Worm (Caenorhabditis elegans) whole organism, L3 larva: ENCODE measurements around the gene F47B7.5.

ENCODE experiments used
- R02D3.7 ChIP-seq: fragments of 150-350 bp; optimal IDR thresholded peaks from 2 replicates; lab custom pipeline; 2014; ENCODE audit warnings: missing biosample characterization, missing genetic modification characterization
- aly-2 ChIP-seq: fragments of 150-350 bp; optimal IDR thresholded peaks from 2 replicates; lab custom pipeline; 2014; ENCODE audit warnings: missing biosample characterization, missing genetic modification characterization
- ama-1 ChIP-seq: fragments of 150-350 bp; optimal IDR thresholded peaks from 2 replicates; lab custom pipeline; 2018
- ceh-16 ChIP-seq: sonication (generic microtip); optimal IDR thresholded peaks from 2 replicates; lab custom pipeline; 2017; ENCODE audit warnings: missing biosample characterization, missing genetic modification characterization
- ceh-28 ChIP-seq: fragments of 150-350 bp; optimal IDR thresholded peaks from 2 replicates; lab custom pipeline; 2014; ENCODE audit warnings: missing biosample characterization, missing genetic modification reagents, missing genetic modification characterization
- ceh-82 ChIP-seq: fragments of 150-350 bp; optimal IDR thresholded peaks from 2 replicates; lab custom pipeline; 2014; ENCODE audit warnings: missing biosample characterization, missing genetic modification characterization
- ceh-9 ChIP-seq: sonication (generic microtip); optimal IDR thresholded peaks from 2 replicates; lab custom pipeline; 2018; ENCODE audit warnings: missing biosample characterization, missing genetic modification characterization
- daf-12 ChIP-seq: fragments of 150-350 bp; optimal IDR thresholded peaks from 2 replicates; lab custom pipeline; 2014; ENCODE audit warnings: missing biosample characterization, missing genetic modification reagents, missing genetic modification characterization
- egl-27 ChIP-seq: sonication (generic microtip); optimal IDR thresholded peaks from 4 replicates; lab custom pipeline; 2017; ENCODE audit warnings: missing biosample characterization, missing genetic modification reagents, missing genetic modification characterization
- egl-5 ChIP-seq: fragments of 150-350 bp; optimal IDR thresholded peaks from 2 replicates; lab custom pipeline; 2017; ENCODE audit warnings: missing biosample characterization, missing genetic modification reagents, missing genetic modification characterization, inconsistent platforms
- elt-1 ChIP-seq: fragments of 150-350 bp; optimal IDR thresholded peaks from 2 replicates; lab custom pipeline; 2014; ENCODE audit warnings: missing biosample characterization, missing genetic modification characterization
- elt-2 ChIP-seq: sonication (generic microtip); optimal IDR thresholded peaks from 2 replicates; lab custom pipeline; 2016; ENCODE audit warnings: missing genetic modification reagents, mild to moderate bottlenecking, missing genetic modification characterization, missing compliant biosample characterization
- elt-3 ChIP-seq, 3 experiments: fragments of 150-350 bp in 1 of 3; sonication (generic microtip) in 2 of 3; optimal IDR thresholded peaks; 2 replicates in 2 of 3; 4 replicates in 1 of 3; lab custom pipeline; 2014 to 2017; ENCODE audit warnings: missing biosample characterization in 3 of 3, missing genetic modification characterization in 3 of 3
- eor-1 ChIP-seq, 2 experiments: fragments of 150-350 bp; optimal IDR thresholded peaks; 2 replicates each; lab custom pipeline; 2014 to 2018; ENCODE audit warnings: missing biosample characterization in 2 of 2, missing genetic modification characterization in 2 of 2
- fkh-2 ChIP-seq: fragments of 150-350 bp; optimal IDR thresholded peaks from 2 replicates; lab custom pipeline; 2014; ENCODE audit warnings: missing biosample characterization, missing genetic modification reagents, missing genetic modification characterization
- hmg-11 ChIP-seq: sonication (generic microtip); optimal IDR thresholded peaks from 2 replicates; lab custom pipeline; 2016; ENCODE audit warnings: missing genetic modification characterization, missing compliant biosample characterization
- jun-1 ChIP-seq: fragments of 150-350 bp; optimal IDR thresholded peaks from 2 replicates; lab custom pipeline; 2014; ENCODE audit warnings: missing biosample characterization, missing genetic modification reagents, missing genetic modification characterization
- lin-15B ChIP-seq: fragments of 150-350 bp; optimal IDR thresholded peaks from 2 replicates; lab custom pipeline; 2014; ENCODE audit warnings: missing biosample characterization, missing genetic modification characterization
- lin-39 ChIP-seq: fragments of 150-350 bp; optimal IDR thresholded peaks from 2 replicates; lab custom pipeline; 2018; ENCODE audit warnings: missing biosample characterization, missing genetic modification reagents, missing genetic modification characterization
- lsy-12 ChIP-seq: sonication (generic microtip); optimal IDR thresholded peaks from 2 replicates; lab custom pipeline; 2016; ENCODE audit warnings: mild to moderate bottlenecking, missing genetic modification characterization, missing compliant biosample characterization
- mml-1 ChIP-seq: fragments of 150-350 bp; sonication (generic microtip); optimal IDR thresholded peaks from 3 replicates; lab custom pipeline; 2014; ENCODE audit warnings: missing biosample characterization, missing genetic modification characterization
- nhr-23 ChIP-seq: fragments of 150-350 bp; optimal IDR thresholded peaks from 2 replicates; lab custom pipeline; 2014; ENCODE audit warnings: missing biosample characterization, missing genetic modification reagents, missing genetic modification characterization
- nhr-237 ChIP-seq: fragments of 150-350 bp; optimal IDR thresholded peaks from 2 replicates; lab custom pipeline; 2014; ENCODE audit warnings: missing biosample characterization, missing genetic modification characterization
- nhr-67 ChIP-seq: fragments of 150-350 bp; optimal IDR thresholded peaks from 2 replicates; lab custom pipeline; 2014; ENCODE audit warnings: missing biosample characterization, missing genetic modification characterization
- nhr-76 ChIP-seq: fragments of 150-350 bp; sonication (generic microtip); optimal IDR thresholded peaks from 5 replicates; lab custom pipeline; 2014; ENCODE audit warnings: missing biosample characterization, missing genetic modification characterization
- nhr-77 ChIP-seq: fragments of 150-350 bp; optimal IDR thresholded peaks from 2 replicates; lab custom pipeline; 2014; ENCODE audit warnings: missing biosample characterization, missing genetic modification characterization
- pha-4 ChIP-seq: fragments of 150-350 bp; optimal IDR thresholded peaks from 2 replicates; lab custom pipeline; 2014; ENCODE audit warnings: missing biosample characterization, missing genetic modification reagents, missing genetic modification characterization
- sea-2 ChIP-seq: fragments of 150-350 bp; sonication (generic microtip); optimal IDR thresholded peaks from 4 replicates; lab custom pipeline; 2014; ENCODE audit warnings: missing biosample characterization, missing genetic modification reagents, missing genetic modification characterization
- skn-1 ChIP-seq: fragments of 150-350 bp; optimal IDR thresholded peaks from 2 replicates; lab custom pipeline; 2014; ENCODE audit warnings: missing biosample characterization, missing genetic modification characterization
- unc-39 ChIP-seq: sonication (generic microtip); optimal IDR thresholded peaks from 4 replicates; lab custom pipeline; 2017; ENCODE audit warnings: missing biosample characterization, missing genetic modification characterization
- unc-62 ChIP-seq: fragments of 150-350 bp; sonication (generic microtip); optimal IDR thresholded peaks from 4 replicates; lab custom pipeline; 2014; ENCODE audit warnings: missing biosample characterization, missing genetic modification reagents, missing genetic modification characterization
- zag-1 ChIP-seq: fragments of 150-350 bp; optimal IDR thresholded peaks from 2 replicates; lab custom pipeline; 2014; ENCODE audit warnings: missing biosample characterization, missing genetic modification characterization
- ztf-11 ChIP-seq: fragments of 150-350 bp; optimal IDR thresholded peaks from 2 replicates; lab custom pipeline; 2014; ENCODE audit warnings: missing biosample characterization, missing genetic modification characterization

The F47B7.5 gene

ce11 chrX:3785111-3785808 is 16.6 kb upstream of the F47B7.5 start:
- TF ChIP-seq nhr-76 (tag; lab: Kevin White, UChicago): no peak
- TF ChIP-seq egl-27 (tag; lab: Kevin White, UChicago): no peak
- TF ChIP-seq pha-4 (tag; lab: Kevin White, UChicago): peak; percentile 53
- peak; percentile 34 for TF ChIP-seq elt-2 (tag; lab: Kevin White, UChicago)
- TF ChIP-seq ceh-82 (tag; lab: Kevin White, UChicago): no peak
- no peak for TF ChIP-seq lin-15B (tag; lab: Kevin White, UChicago)
- no peak for TF ChIP-seq nhr-77 (tag; lab: Kevin White, UChicago)
- TF ChIP-seq zag-1: no peak

ce11 chrX:3783659-3784058 is 15.0 kb upstream of the F47B7.5 start:
- TF ChIP-seq ztf-11 (tag; lab: Kevin White, UChicago): no peak
- no peak for TF ChIP-seq mml-1 (tag; lab: Kevin White, UChicago)
- TF ChIP-seq unc-39: no peak
- TF ChIP-seq hmg-11 (tag; lab: Kevin White, UChicago): no peak
- no peak for TF ChIP-seq nhr-237
- TF ChIP-seq fkh-2 (tag; lab: Kevin White, UChicago): no peak
- no peak for TF ChIP-seq skn-1 (tag; lab: Kevin White, UChicago)
- no peak for TF ChIP-seq ama-1 (lab: Kevin White, UChicago)
- TF ChIP-seq nhr-76 (tag; lab: Kevin White, UChicago): no peak
- no peak for TF ChIP-seq pha-4 (tag; lab: Kevin White, UChicago)
- TF ChIP-seq, all 47 proteins: peak for 0

DNA sequence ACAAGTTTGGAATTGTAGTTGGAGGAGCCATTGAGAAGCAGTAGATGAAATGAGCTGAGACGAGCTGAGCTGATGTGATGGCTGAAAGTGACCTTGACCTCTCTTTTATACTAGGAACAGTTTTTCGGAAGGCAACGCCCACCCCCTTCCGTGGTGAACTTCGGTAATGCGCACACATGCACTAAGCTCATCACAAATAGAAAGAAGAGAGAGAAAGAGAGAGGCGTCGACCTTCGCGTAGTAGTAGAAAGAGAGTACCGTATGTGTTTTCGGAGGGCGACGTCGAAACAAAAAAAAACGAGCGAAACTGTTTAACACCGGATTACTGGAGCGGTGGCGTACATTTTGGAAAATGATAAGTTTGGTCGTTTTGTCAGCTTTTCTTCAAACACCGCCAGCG is 12.4 kb upstream of the F47B7.5 start, which contains the start of gene marg-1:
Gene marg-1 (minus strand): TSS at position 101 of the 400 bp plus-strand sequence.
- no peak for TF ChIP-seq nhr-67
- TF ChIP-seq pha-4 (tag; lab: Kevin White, UChicago): peak; percentile 11
- TF ChIP-seq, all 47 proteins: peak for 1

ce11 chrX:3773233-3773632 is 4.6 kb upstream of the F47B7.5 start:
- TF ChIP-seq pha-4 (tag; lab: Kevin White, UChicago) (no peak), nhr-23 (tag; lab: Kevin White, UChicago) (peak; percentile 42), eor-1 (tag; optimal IDR thresholded peaks at IDR 0.05; lab: Kevin White, UChicago) (no peak)
- TF ChIP-seq, all 47 proteins: peak for 1

DNA sequence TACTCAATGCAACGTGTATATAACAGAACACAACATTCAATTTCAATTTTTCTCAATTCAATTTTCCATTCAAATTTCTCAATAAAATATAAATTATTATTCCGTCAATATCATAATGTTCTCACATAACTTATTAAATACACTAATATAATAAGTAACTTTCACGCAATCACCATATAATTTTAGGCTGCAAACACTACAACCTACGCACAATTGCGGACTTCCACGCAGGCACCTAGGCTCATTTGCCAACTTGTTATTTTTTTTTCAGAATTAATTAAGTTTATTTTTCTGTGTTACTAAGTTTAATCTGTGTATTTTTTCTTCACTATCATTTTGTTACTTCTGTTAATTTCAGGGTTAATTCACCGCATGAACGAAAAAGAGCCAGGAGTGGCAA is 3.8 kb upstream of the F47B7.5 start, which contains the start of gene F47B7.2:
Gene F47B7.2 (plus strand): TSS at position 358 of the 400 bp plus-strand sequence.
- TF ChIP-seq egl-5 (tag; lab: Kevin White, UChicago): no peak
- TF ChIP-seq eor-1 (tag; optimal IDR thresholded peaks at IDR 0.05; lab: Kevin White, UChicago): no peak
- TF ChIP-seq unc-39: no peak
- no peak for TF ChIP-seq mml-1 (tag; lab: Kevin White, UChicago)
- no peak for TF ChIP-seq nhr-77 (tag; lab: Kevin White, UChicago)
- no peak for TF ChIP-seq elt-3 (tag; optimal IDR thresholded peaks at IDR 0.05; lab: Kevin White, UChicago)
- no peak for TF ChIP-seq daf-12 (tag; lab: Kevin White, UChicago)
- peak; percentile 24 for TF ChIP-seq elt-2 (tag; lab: Kevin White, UChicago)
- peak; percentile 6 for TF ChIP-seq nhr-23 (tag; lab: Kevin White, UChicago)
- no peak for TF ChIP-seq sea-2 (GFP tag; lab: Kevin White, UChicago)
- no peak for TF ChIP-seq ceh-16 (tag; lab: Kevin White, UChicago)
- peak; percentile 53 for TF ChIP-seq pha-4 (tag; lab: Kevin White, UChicago)

ce11 chrX:3766552-3766951 is 2.1 kb downstream of the F47B7.5 start, which contains the start of gene F47B7.4:
F47B7.4 (minus strand) TSS chrX:3766652.
- TF ChIP-seq pha-4 (tag; lab: Kevin White, UChicago) (no peak), jun-1 (tag; lab: Kevin White, UChicago) (no peak), zag-1 (no peak), hmg-11 (tag; lab: Kevin White, UChicago) (no peak), nhr-23 (tag; lab: Kevin White, UChicago) (no peak), R02D3.7 (no peak), elt-1 (tag; lab: Kevin White, UChicago) (no peak), ceh-28 (no peak), aly-2 (tag; lab: Kevin White, UChicago) (no peak), lin-39 (tag; lab: Kevin White, UChicago) (no peak), skn-1 (tag; lab: Kevin White, UChicago) (no peak), sea-2 (GFP tag; lab: Kevin White, UChicago) (no peak), unc-62 (no peak), egl-27 (tag; lab: Kevin White, UChicago) (no peak), ceh-16 (tag; lab: Kevin White, UChicago) (no peak), ceh-9 (no peak), mml-1 (tag; lab: Kevin White, UChicago) (no peak), lsy-12 (no peak)
